Fruit fly (Drosophila melanogaster): ENCODE results near the gene CG33500.

The CG33500 gene

dm6 chr3L:11515349-11516079 lies 7.1 kb downstream of the CG33500 start:
- TF ChIP-seq EcR (GFP tag; optimal IDR thresholded peaks at IDR 0.05) (no peak), rn (GFP tag; IDR thresholded peaks at IDR 0.05) (no peak), Snoo (tag; optimal IDR thresholded peaks at IDR 0.05) (no peak)

- TF ChIP-seq rn (GFP tag; IDR thresholded peaks at IDR 0.05) = no peak
- no peak for TF ChIP-seq CG13204 (GFP tag; optimal IDR thresholded peaks at IDR 0.05)
- TF ChIP-seq CG8301 (tag; optimal IDR thresholded peaks at IDR 0.05) = no peak
- no peak for TF ChIP-seq CG32121 (GFP tag; IDR thresholded peaks at IDR 0.05)
- TF ChIP-seq CG10348 (GFP tag; IDR thresholded peaks at IDR 0.05) = no peak
- no peak for TF ChIP-seq CG8159 (tag; optimal IDR thresholded peaks at IDR 0.05)
- no peak for TF ChIP-seq CG12605 (GFP tag; IDR thresholded peaks at IDR 0.05)
- no peak for TF ChIP-seq CG34367 (tag; optimal IDR thresholded peaks at IDR 0.05)
- no peak for TF ChIP-seq CG17806 (tag; optimal IDR thresholded peaks at IDR 0.05)
- TF ChIP-seq CG4496 (GFP tag; IDR thresholded peaks at IDR 0.05) = no peak
- no peak for TF ChIP-seq gl (tag; optimal IDR thresholded peaks at IDR 0.05)
- no peak for TF ChIP-seq EcR (GFP tag; optimal IDR thresholded peaks at IDR 0.05)
- no peak for TF ChIP-seq CG14655 (GFP tag; optimal IDR thresholded peaks at IDR 0.05)
- no peak for TF ChIP-seq D1 (tag; optimal IDR thresholded peaks at IDR 0.05)
- TF ChIP-seq CG15710 (tag; optimal IDR thresholded peaks at IDR 0.05) = no peak
Measured at dm6 chr3L:11516229-11516628, 7.8 kb downstream of the CG33500 start.

- TF ChIP-seq gl (tag; optimal IDR thresholded peaks at IDR 0.05) (no peak), Ets98B (GFP tag; IDR thresholded peaks at IDR 0.05) (no peak), D1 (tag; optimal IDR thresholded peaks at IDR 0.05) (no peak), CG32121 (GFP tag; IDR thresholded peaks at IDR 0.05) (no peak), CG34367 (tag; optimal IDR thresholded peaks at IDR 0.05) (no peak), CG8159 (tag; optimal IDR thresholded peaks at IDR 0.05) (no peak), CG15710 (tag; optimal IDR thresholded peaks at IDR 0.05) (no peak), Pif1A (GFP tag; optimal IDR thresholded peaks at IDR 0.05) (no peak), CG4496 (GFP tag; IDR thresholded peaks at IDR 0.05) (no peak), CG14655 (GFP tag; optimal IDR thresholded peaks at IDR 0.05) (no peak), Pif1B (GFP tag; optimal IDR thresholded peaks at IDR 0.05) (no peak)
Measured at dm6 chr3L:11522613-11523012, 14.2 kb downstream of the CG33500 start, which contains the start of the genes CG11714 and Fuca. Gene CG11714, minus strand, starts transcription at chr3L:11522713. Gene Fuca, minus strand, starts transcription at chr3L:11522713.

- TF ChIP-seq CG34367 (tag; optimal IDR thresholded peaks at IDR 0.05) (no peak), CG32121 (GFP tag; IDR thresholded peaks at IDR 0.05) (no peak), Snoo (tag; optimal IDR thresholded peaks at IDR 0.05) (no peak), CG13204 (GFP tag; optimal IDR thresholded peaks at IDR 0.05) (no peak), CG15710 (tag; optimal IDR thresholded peaks at IDR 0.05) (no peak), Pif1B (GFP tag; optimal IDR thresholded peaks at IDR 0.05) (no peak), CG8159 (tag; optimal IDR thresholded peaks at IDR 0.05) (no peak), fd96Ca (GFP tag; IDR thresholded peaks at IDR 0.05) (no peak)
Measured at dm6 chr3L:11523286-11523685, 14.8 kb downstream of the CG33500 start.

- TF ChIP-seq EcR (GFP tag; optimal IDR thresholded peaks at IDR 0.05) = peak; percentile 27
- TF ChIP-seq CG12605 (GFP tag; IDR thresholded peaks at IDR 0.05) = no peak
Measured at dm6 chr3L:11525765-11526164, 17.3 kb downstream of the CG33500 start.

dm6 chr3L:11526644-11527184 lies 18.3 kb downstream of the CG33500 start:
- TF ChIP-seq EcR (GFP tag; optimal IDR thresholded peaks at IDR 0.05) (peak; percentile 51), CG12605 (GFP tag; IDR thresholded peaks at IDR 0.05) (no peak)

dm6 chr3L:11528397-11528923 lies 20.0 kb downstream of the CG33500 start:
- no peak for TF ChIP-seq fd96Ca (GFP tag; IDR thresholded peaks at IDR 0.05)
- no peak for TF ChIP-seq CG32121 (GFP tag; IDR thresholded peaks at IDR 0.05)
- TF ChIP-seq CG12605 (GFP tag; IDR thresholded peaks at IDR 0.05) = no peak
- TF ChIP-seq CG8159 (tag; optimal IDR thresholded peaks at IDR 0.05) = no peak
- TF ChIP-seq gl (tag; optimal IDR thresholded peaks at IDR 0.05) = no peak
- no peak for TF ChIP-seq EcR (GFP tag; optimal IDR thresholded peaks at IDR 0.05)
- no peak for TF ChIP-seq rn (GFP tag; IDR thresholded peaks at IDR 0.05)
- no peak for TF ChIP-seq Snoo (tag; optimal IDR thresholded peaks at IDR 0.05)
- no peak for TF ChIP-seq CG9948 (tag; optimal IDR thresholded peaks at IDR 0.05)
- no peak for TF ChIP-seq Pif1B (GFP tag; optimal IDR thresholded peaks at IDR 0.05)
- TF ChIP-seq CG17806 (tag; optimal IDR thresholded peaks at IDR 0.05) = no peak
- no peak for TF ChIP-seq CG14655 (GFP tag; optimal IDR thresholded peaks at IDR 0.05)
- TF ChIP-seq Ets98B (GFP tag; IDR thresholded peaks at IDR 0.05) = no peak
